Worm (Caenorhabditis elegans): ENCODE results near the gene his-7.
"Not testable (repeated sequence)": the region's sequence is repeated elsewhere in the genome, so short reads cannot be mapped to it uniquely, and the experiment has no call there.

The his-7 gene

ce11 chrV:8533067-8533466 is at the start of gene his-7, which contains the start of gene his-8:
Gene his-7 (plus strand): TSS chrV:8533379.
Gene his-8 (minus strand): TSS chrV:8533086.
- not testable (repeated sequence) for TF ChIP-seq zag-1, nhr-76, nhr-77 (tag; optimal IDR thresholded peaks at IDR 0.05)

ce11 chrV:8494260-8494939 is 38.8 kb upstream of the his-7 start, which contains the start of gene pxn-1:
Gene pxn-1 (plus strand): TSS chrV:8494889.
- TF ChIP-seq unc-62 (GFP tag; optimal IDR thresholded peaks at IDR 0.05), result peak; percentile 55
- TF ChIP-seq pha-4 (tag; optimal IDR thresholded peaks at IDR 0.05), result no peak
- peak; percentile 76 for TF ChIP-seq elt-1 (tag; optimal IDR thresholded peaks at IDR 0.05)
- peak; percentile 78 for TF ChIP-seq lin-39 (tag; optimal IDR thresholded peaks at IDR 0.05)
- no peak for TF ChIP-seq aly-2 (tag; optimal IDR thresholded peaks at IDR 0.05)

- TF ChIP-seq lin-39 (tag; optimal IDR thresholded peaks at IDR 0.05), result no peak
These were observed 38.1 kb upstream of the his-7 start for ce11 chrV:8495106-8495505.

- TF ChIP-seq eor-1 (tag; optimal IDR thresholded peaks at IDR 0.05) (no peak), elt-2 (tag; optimal IDR thresholded peaks at IDR 0.05) (peak; percentile 22), snpc-4 (tag; optimal IDR thresholded peaks at IDR 0.05) (peak; percentile 4)
These were observed 37.2 kb upstream of the his-7 start for ce11 chrV:8495965-8496364.

ce11 chrV:8499407-8499806 is 33.8 kb upstream of the his-7 start:
- TF ChIP-seq fos-1 (tag; optimal IDR thresholded peaks at IDR 0.05) (no peak), ceh-16 (tag; optimal IDR thresholded peaks at IDR 0.05) (no peak), fkh-2 (tag; optimal IDR thresholded peaks at IDR 0.05) (no peak), jun-1 (tag; optimal IDR thresholded peaks at IDR 0.05) (no peak), unc-62 (GFP tag; optimal IDR thresholded peaks at IDR 0.05) (no peak), nhr-76 (tag; optimal IDR thresholded peaks at IDR 0.05) (no peak), egl-27 (tag; optimal IDR thresholded peaks at IDR 0.05) (no peak), snpc-4 (tag; optimal IDR thresholded peaks at IDR 0.05) (no peak), aly-2 (tag; optimal IDR thresholded peaks at IDR 0.05) (no peak), eor-1 (tag; optimal IDR thresholded peaks at IDR 0.05) (no peak), tbx-2 (tag; optimal IDR thresholded peaks at IDR 0.05) (no peak), mdl-1 (tag; optimal IDR thresholded peaks at IDR 0.05) (no peak), nhr-11 (tag; optimal IDR thresholded peaks at IDR 0.05) (no peak), mml-1 (tag; optimal IDR thresholded peaks at IDR 0.05) (no peak), R02D3.7 (tag; optimal IDR thresholded peaks at IDR 0.05) (no peak), zag-1 (tag; optimal IDR thresholded peaks at IDR 0.05) (no peak), elt-3 (tag; optimal IDR thresholded peaks at IDR 0.05) (no peak), nhr-23 (tag; optimal IDR thresholded peaks at IDR 0.05) (no peak), lin-15B (tag; optimal IDR thresholded peaks at IDR 0.05) (no peak), sea-2 (GFP tag; optimal IDR thresholded peaks at IDR 0.05) (no peak)

DNA sequence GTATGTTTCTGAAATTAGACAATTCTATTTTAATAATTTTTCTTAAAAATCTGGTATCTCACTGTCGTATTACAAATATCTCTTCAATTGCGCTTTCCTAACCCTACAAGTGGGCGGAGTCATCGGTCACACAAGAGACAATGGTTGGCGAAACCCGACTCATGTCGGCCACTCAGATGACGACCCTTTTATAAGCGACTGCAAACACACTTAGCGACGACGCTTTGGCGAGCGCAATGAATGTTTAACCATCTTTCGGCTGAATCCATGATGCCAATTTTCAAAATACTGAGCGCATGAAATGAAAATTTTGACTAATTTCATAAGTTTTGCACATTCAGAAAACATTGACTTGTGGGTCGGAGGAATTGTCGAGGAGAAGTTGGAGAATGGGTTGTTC is 32.8 kb upstream of the his-7 start:
- TF ChIP-seq snpc-4 (tag; optimal IDR thresholded peaks at IDR 0.05), result peak; percentile 100
- TF ChIP-seq ceh-28 (tag; optimal IDR thresholded peaks at IDR 0.05), result peak; percentile 48
- TF ChIP-seq nhr-12 (tag; optimal IDR thresholded peaks at IDR 0.05), result no peak
- peak in 2 of 3 experiments; percentile 68 to 86 for TF ChIP-seq elt-3 (tag; optimal IDR thresholded peaks at IDR 0.05)
- TF ChIP-seq fkh-10 (GFP tag; optimal IDR thresholded peaks at IDR 0.05), result no peak
- TF ChIP-seq pha-4 (tag; optimal IDR thresholded peaks at IDR 0.05), result no peak
- TF ChIP-seq R02D3.7 (tag; optimal IDR thresholded peaks at IDR 0.05), result peak; percentile 81
- TF ChIP-seq unc-39 (tag; optimal IDR thresholded peaks at IDR 0.05), result peak; percentile 55
- peak; percentile 7 for TF ChIP-seq lin-15B (tag; optimal IDR thresholded peaks at IDR 0.05)
- TF ChIP-seq lsy-12 (tag; optimal IDR thresholded peaks at IDR 0.05), result peak; percentile 95
- no peak for TF ChIP-seq nhr-237 (tag; optimal IDR thresholded peaks at IDR 0.05)
- peak; percentile 76 for TF ChIP-seq nfya-1 (tag; optimal IDR thresholded peaks at IDR 0.05; ENCODE audit: insufficient read depth)
- peak; percentile 98 for TF ChIP-seq nhr-43 (tag; optimal IDR thresholded peaks at IDR 0.05; ENCODE audit: poor library complexity, severe bottlenecking)
- TF ChIP-seq zag-1 (tag; optimal IDR thresholded peaks at IDR 0.05), result peak; percentile 68
- TF ChIP-seq elt-2 (tag; optimal IDR thresholded peaks at IDR 0.05), result peak; percentile 70
- peak; percentile 90 for TF ChIP-seq ztf-4 (tag; optimal IDR thresholded peaks at IDR 0.05)
- no peak for TF ChIP-seq nhr-23 (tag; optimal IDR thresholded peaks at IDR 0.05)
- TF ChIP-seq hmg-11 (tag; optimal IDR thresholded peaks at IDR 0.05), result peak; percentile 99
- peak; percentile 68 for TF ChIP-seq nhr-25 (tag; optimal IDR thresholded peaks at IDR 0.05)
- peak; percentile 51 for TF ChIP-seq ama-1 (optimal IDR thresholded peaks at IDR 0.05)
- TF ChIP-seq nhr-76 (tag; optimal IDR thresholded peaks at IDR 0.05), result peak; percentile 41
- TF ChIP-seq pqm-1 (tag; optimal IDR thresholded peaks at IDR 0.05), result peak; percentile 15
- peak; percentile 89 for TF ChIP-seq aly-2 (tag; optimal IDR thresholded peaks at IDR 0.05)
- peak; percentile 56 for TF ChIP-seq mml-1 (tag; optimal IDR thresholded peaks at IDR 0.05)
- TF ChIP-seq unc-62 (GFP tag; optimal IDR thresholded peaks at IDR 0.05), result peak; percentile 90
- TF ChIP-seq mdl-1 (tag; optimal IDR thresholded peaks at IDR 0.05), result no peak
- peak; percentile 64 for TF ChIP-seq egl-5 (tag; optimal IDR thresholded peaks at IDR 0.05)
- peak; percentile 71 for TF ChIP-seq ceh-9 (tag; optimal IDR thresholded peaks at IDR 0.05)
- TF ChIP-seq tbx-2 (tag; optimal IDR thresholded peaks at IDR 0.05), result peak; percentile 96
- TF ChIP-seq elt-1 (tag; optimal IDR thresholded peaks at IDR 0.05), result no peak
